Fruit fly (Drosophila melanogaster) whole organism, adult: Measurements from ENCODE around the gene CG31677.

ENCODE experiments used
- Clk ChIP-seq: fragments of 200-800 bp; sonication (Bioruptor generic); optimal IDR thresholded peaks from 2 replicates; lab custom pipeline; 2017; ENCODE audit warnings: missing biosample characterization, missing genetic modification characterization
- Hr96 ChIP-seq: fragments of 200-800 bp; sonication (Bioruptor generic); optimal IDR thresholded peaks from 2 replicates; lab custom pipeline; 2016; ENCODE audit warnings: missing biosample characterization, missing genetic modification characterization
- pad ChIP-seq: fragments of 200-800 bp; sonication (Bioruptor generic); optimal IDR thresholded peaks from 3 replicates; lab custom pipeline; 2017; ENCODE audit warnings: missing biosample characterization, missing genetic modification characterization, mild to moderate bottlenecking, moderate library complexity, missing genetic modification reagents

DNA sequence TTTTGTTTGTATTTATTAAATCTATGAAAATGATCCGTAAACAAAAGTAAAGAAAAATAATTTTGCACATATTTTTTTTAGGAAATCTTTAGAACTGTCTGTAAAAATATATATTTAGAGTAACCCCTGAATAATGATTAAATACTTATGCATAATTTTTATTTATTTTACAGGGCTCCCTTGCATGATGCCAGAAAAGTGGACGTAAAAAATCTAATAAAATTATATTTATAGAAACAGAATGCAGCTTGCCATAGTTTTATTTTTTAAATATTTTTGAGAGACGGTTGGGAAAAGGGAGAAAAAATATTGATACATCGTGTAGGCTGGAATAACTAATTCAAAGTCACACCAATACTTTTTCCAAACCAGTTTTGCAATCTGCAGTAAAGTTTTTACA lies 44.6 kb upstream of the CG31677 start, which contains the start of gene CG18810:
- no peak for TF ChIP-seq Hr96 (GFP tag; lab: Kevin White, UChicago)
- TF ChIP-seq pad, result no peak
- TF ChIP-seq Clk (GFP tag; lab: Kevin White, UChicago), result no peak
